Worm (Caenorhabditis elegans) whole organism, L4 larva: ENCODE data around the gene fln-1.

Experiments used
- F26F4.8 ChIP-seq: fragments of 200-800 bp; sonication (Bioruptor generic); conservative IDR thresholded peaks from 2 replicates; pipeline ENCODE4 v1.3.6; 2022; ENCODE audit warnings: missing genetic modification characterization, missing compliant biosample characterization
- F37D6.2 ChIP-seq: sonication (generic microtip); optimal IDR thresholded peaks from 2 replicates; lab custom pipeline; 2016; ENCODE audit warnings: mild to moderate bottlenecking, missing genetic modification characterization, missing compliant biosample characterization
- T20F7.1 ChIP-seq: fragments of 200-800 bp; sonication (Bioruptor generic); optimal IDR thresholded peaks from 2 replicates; lab custom pipeline; 2018; ENCODE audit warnings: mild to moderate bottlenecking, missing genetic modification characterization, missing compliant biosample characterization
- Y48G9A.11 ChIP-seq: fragments of 200-800 bp; sonication (Bioruptor generic); IDR thresholded peaks from 2 replicates; pipeline ENCODE4 v1.3.6; 2022; ENCODE audit warnings: missing genetic modification reagents, missing genetic modification characterization, missing compliant biosample characterization
- aha-1 ChIP-seq: fragments of 150-350 bp; peaks from one replicate; lab custom pipeline; 2014; ENCODE audit warnings: missing biosample characterization, missing genetic modification characterization
- ceh-44 ChIP-seq: fragments of 200-800 bp; sonication (Bioruptor generic); IDR thresholded peaks from 2 replicates; pipeline ENCODE4 v1.3.6; 2022; ENCODE audit warnings: missing genetic modification reagents, missing genetic modification characterization, missing compliant biosample characterization
- ceh-62 ChIP-seq: sonication (generic microtip); optimal IDR thresholded peaks from 2 replicates; lab custom pipeline; 2017; ENCODE audit warnings: missing biosample characterization, missing genetic modification characterization
- daf-16 ChIP-seq, 3 experiments: sonication (generic microtip); optimal IDR thresholded peaks; 2 replicates each; lab custom pipeline; 2016 to 2017; ENCODE audit warnings: missing genetic modification characterization in 3 of 3, missing genetic modification reagents in 3 of 3, mild to moderate bottlenecking in 2 of 3, missing compliant biosample characterization in 2 of 3, missing biosample characterization in 1 of 3, moderate library complexity in 1 of 3
- daf-8 ChIP-seq: fragments of 200-800 bp; sonication (Bioruptor generic); IDR thresholded peaks from 2 replicates; pipeline ENCODE4 v1.3.6; 2022; ENCODE audit warnings: missing genetic modification characterization, missing compliant biosample characterization
- dmd-6 ChIP-seq: fragments of 200-800 bp; sonication (Bioruptor generic); IDR thresholded peaks from 2 replicates; pipeline ENCODE4 v1.3.6; 2022; ENCODE audit warnings: missing genetic modification reagents, missing genetic modification characterization, missing compliant biosample characterization
- dve-1 ChIP-seq: sonication (generic microtip); optimal IDR thresholded peaks from 2 replicates; lab custom pipeline; 2017; ENCODE audit warnings: antibody characterized with exemption, mild to moderate bottlenecking, missing genetic modification characterization, missing compliant biosample characterization; ENCODE audit not compliant: insufficient read depth
- fos-1 ChIP-seq: fragments of 150-350 bp; optimal IDR thresholded peaks from 2 replicates; lab custom pipeline; 2014; ENCODE audit warnings: missing biosample characterization, missing genetic modification characterization
- gei-8 ChIP-seq: fragments of 200-800 bp; sonication (Bioruptor generic); optimal IDR thresholded peaks from 2 replicates; lab custom pipeline; 2018; ENCODE audit warnings: mild to moderate bottlenecking, missing genetic modification characterization, missing compliant biosample characterization
- hlh-11 ChIP-seq: fragments of 200-800 bp; sonication (Bioruptor generic); optimal IDR thresholded peaks from 2 replicates; lab custom pipeline; 2018; ENCODE audit warnings: mild to moderate bottlenecking, missing genetic modification characterization, missing compliant biosample characterization
- hlh-30 ChIP-seq: sonication (generic microtip); optimal IDR thresholded peaks from 2 replicates; lab custom pipeline; 2017; ENCODE audit warnings: antibody characterized with exemption, mild to moderate bottlenecking, missing genetic modification characterization, missing compliant biosample characterization; ENCODE audit not compliant: insufficient read depth
- mdl-1 ChIP-seq, 2 experiments: fragments of 150-350 bp in 1 of 2; sonication (generic microtip) in 1 of 2; optimal IDR thresholded peaks; 2 replicates each; lab custom pipeline; 2014 to 2017; ENCODE audit warnings: missing biosample characterization in 2 of 2, missing genetic modification characterization in 2 of 2
- nhr-102 ChIP-seq: sonication (generic microtip); optimal IDR thresholded peaks from 2 replicates; lab custom pipeline; 2016; ENCODE audit warnings: mild to moderate bottlenecking, missing genetic modification characterization, moderate library complexity, missing compliant biosample characterization
- nhr-28 ChIP-seq: fragments of 150-350 bp; optimal IDR thresholded peaks from 2 replicates; lab custom pipeline; 2014; ENCODE audit warnings: missing biosample characterization, missing genetic modification characterization
- nhr-48 ChIP-seq: sonication (generic microtip); optimal IDR thresholded peaks from 2 replicates; lab custom pipeline; 2016; ENCODE audit warnings: mild to moderate bottlenecking, missing genetic modification characterization, missing compliant biosample characterization
- nhr-76 ChIP-seq: fragments of 150-350 bp; optimal IDR thresholded peaks from 2 replicates; lab custom pipeline; 2014; ENCODE audit warnings: missing biosample characterization, missing genetic modification characterization
- nhr-77 ChIP-seq: fragments of 150-350 bp; optimal IDR thresholded peaks from 2 replicates; lab custom pipeline; 2014; ENCODE audit warnings: missing biosample characterization, missing genetic modification characterization
- pha-4 ChIP-seq, 2 experiments: fragments of 150-350 bp in 1 of 2; fragments of 200-800 bp in 1 of 2; sonication (Bioruptor generic) in 1 of 2; IDR thresholded peaks in 1 of 2; optimal IDR thresholded peaks in 1 of 2; 2 replicates each; pipeline versions ENCODE4 v1.3.6 to Lab custom; 2014 to 2022; ENCODE audit warnings: missing genetic modification characterization in 2 of 2, missing genetic modification reagents in 2 of 2, missing biosample characterization in 1 of 2, missing compliant biosample characterization in 1 of 2
- skn-1 ChIP-seq: fragments of 150-350 bp; optimal IDR thresholded peaks from 2 replicates; lab custom pipeline; 2014; ENCODE audit warnings: missing biosample characterization, missing genetic modification characterization
- snpc-1.2 ChIP-seq: fragments of 200-800 bp; sonication (Bioruptor generic); IDR thresholded peaks from 2 replicates; pipeline ENCODE4 v1.3.6; 2022; ENCODE audit warnings: missing genetic modification reagents, missing genetic modification characterization, missing compliant biosample characterization
- snpc-4 ChIP-seq: fragments of 150-350 bp; optimal IDR thresholded peaks from 2 replicates; lab custom pipeline; 2014; ENCODE audit warnings: missing biosample characterization, missing genetic modification characterization
- spr-1 ChIP-seq: sonication (generic microtip); optimal IDR thresholded peaks from 2 replicates; lab custom pipeline; 2016; ENCODE audit warnings: mild to moderate bottlenecking, missing genetic modification characterization, missing compliant biosample characterization
- spr-3 ChIP-seq: fragments of 200-800 bp; sonication (Bioruptor generic); optimal IDR thresholded peaks from 2 replicates; lab custom pipeline; 2018; ENCODE audit warnings: mild to moderate bottlenecking, missing genetic modification characterization, missing compliant biosample characterization
- unc-130 ChIP-seq: sonication (generic microtip); optimal IDR thresholded peaks from 2 replicates; lab custom pipeline; 2016; ENCODE audit warnings: missing genetic modification reagents, missing genetic modification characterization, missing compliant biosample characterization
- unc-62 ChIP-seq, 3 experiments: fragments of 150-350 bp in 1 of 3; sonication (generic microtip); optimal IDR thresholded peaks in 2 of 3; peaks in 1 of 3; 1 replicate in 1 of 3; 2 replicates in 2 of 3; lab custom pipeline; 2014 to 2017; ENCODE audit warnings: missing biosample characterization in 3 of 3, missing genetic modification characterization in 3 of 3, missing genetic modification reagents in 3 of 3, missing genotype in 1 of 3
- zip-11 ChIP-seq: fragments of 200-800 bp; sonication (Bioruptor generic); IDR thresholded peaks from 2 replicates; pipeline ENCODE4 v1.3.6; 2022; ENCODE audit warnings: missing genetic modification characterization, missing compliant biosample characterization
- ztf-11 ChIP-seq: fragments of 150-350 bp; optimal IDR thresholded peaks from 2 replicates; lab custom pipeline; 2014; ENCODE audit warnings: missing biosample characterization, missing genetic modification characterization

The fln-1 gene

DNA sequence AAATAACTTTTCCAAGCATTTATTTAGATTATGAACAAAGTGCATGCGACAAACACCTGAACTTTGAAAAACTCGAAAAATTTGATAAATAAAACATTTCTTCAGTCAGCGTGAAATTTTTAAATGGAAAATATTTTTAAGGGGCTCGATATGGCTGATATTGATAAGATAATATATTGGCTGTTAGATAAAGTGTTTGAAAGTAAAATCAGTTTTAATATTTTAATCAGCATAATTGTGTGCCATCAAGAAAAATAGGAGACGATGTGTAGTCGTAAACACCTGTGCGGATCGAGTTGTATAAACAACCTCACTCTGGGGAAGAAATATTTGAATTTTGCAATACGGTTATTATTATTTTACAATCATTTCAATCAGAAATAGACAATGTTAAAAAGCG lies 56.2 kb downstream of the fln-1 start:
- TF ChIP-seq pha-4 (GFP tag; IDR thresholded peaks at IDR 0.05; lab: Robert Waterston, UW) (no peak), pha-4 (tag; optimal IDR thresholded peaks at IDR 0.05; lab: Kevin White, UChicago) (no peak), dve-1 (tag; lab: Kevin White, UChicago) (peak; percentile 0), daf-8 (GFP tag; lab: Robert Waterston, UW) (no peak), daf-16 (GFP tag; optimal IDR thresholded peaks at IDR 0.05; lab: Kevin White, UChicago) (no peak), daf-16 (tag; optimal IDR thresholded peaks at IDR 0.05; lab: Kevin White, UChicago) (peak; percentile 90), nhr-76 (tag; lab: Kevin White, UChicago) (no peak), zip-11 (GFP tag; lab: Robert Waterston, UW) (no peak)

- TF ChIP-seq spr-3 (no peak), snpc-1.2 (GFP tag; lab: Robert Waterston, UW) (no peak), nhr-77 (no peak), unc-62 (GFP tag; optimal IDR thresholded peaks at IDR 0.05 in 1 of 2; lab: Kevin White, UChicago) (peak in 1 of 2 experiments; percentile 15), unc-62 (tag; optimal IDR thresholded peaks at IDR 0.05; lab: Kevin White, UChicago) (no peak), ceh-44 (GFP tag; lab: Robert Waterston, UW) (no peak)
These were observed 61.3 kb downstream of the fln-1 start for ce11 chrIV:314475-314874.

DNA sequence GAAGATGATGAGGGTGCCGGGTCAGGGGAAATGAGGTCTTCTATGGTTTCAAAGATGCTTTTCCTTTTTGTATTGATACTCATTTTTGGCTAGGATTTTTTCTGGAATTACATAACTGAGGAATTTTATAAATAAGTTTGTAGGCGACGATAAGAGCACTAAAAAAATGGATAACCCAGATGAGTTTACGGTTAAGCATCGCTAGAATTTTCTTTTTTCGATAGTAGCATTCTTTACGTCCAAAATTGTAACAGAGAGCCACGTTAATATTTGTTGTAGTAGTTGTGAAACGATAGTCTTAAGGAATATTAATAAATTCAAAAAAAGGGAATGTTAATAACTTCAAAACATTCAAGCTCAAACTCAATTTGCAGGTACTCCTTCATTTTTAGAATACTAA lies 62.2 kb downstream of the fln-1 start, which contains the start of gene snai-1:
Gene snai-1 (minus strand): TSS at position 101 of the 400 bp plus-strand sequence.
- no peak for TF ChIP-seq nhr-102 (tag; lab: Kevin White, UChicago)
- TF ChIP-seq pha-4 (GFP tag; IDR thresholded peaks at IDR 0.05; lab: Robert Waterston, UW): no peak
- TF ChIP-seq pha-4 (tag; optimal IDR thresholded peaks at IDR 0.05; lab: Kevin White, UChicago): no peak
- TF ChIP-seq unc-130: no peak
- no peak for TF ChIP-seq snpc-4 (tag; lab: Kevin White, UChicago)
- no peak for TF ChIP-seq ceh-62 (tag; lab: Kevin White, UChicago)

- TF ChIP-seq T20F7.1 (peak; percentile 41), gei-8 (GFP tag; lab: Kevin White, UChicago) (no peak), hlh-11 (tag; lab: Kevin White, UChicago) (peak; percentile 57), skn-1 (no peak), daf-8 (GFP tag; lab: Robert Waterston, UW) (no peak), dve-1 (tag; lab: Kevin White, UChicago) (peak; percentile 8), F26F4.8 (GFP tag; lab: Robert Waterston, UW) (no peak), F37D6.2 (no peak), Y48G9A.11 (GFP tag; lab: Robert Waterston, UW) (no peak), fos-1 (no peak), snpc-4 (tag; lab: Kevin White, UChicago) (no peak), hlh-30 (tag; lab: Kevin White, UChicago) (peak; percentile 80), dmd-6 (GFP tag; lab: Robert Waterston, UW) (peak; percentile 56), ztf-11 (tag; lab: Kevin White, UChicago) (no peak), nhr-28 (tag; lab: Kevin White, UChicago) (peak; percentile 18), unc-62 (GFP tag; optimal IDR thresholded peaks at IDR 0.05 in 1 of 2; lab: Kevin White, UChicago) (peak in 1 of 2 experiments; percentile 17), unc-62 (tag; optimal IDR thresholded peaks at IDR 0.05; lab: Kevin White, UChicago) (no peak), spr-1 (tag; lab: Kevin White, UChicago) (no peak), aha-1 (tag; lab: Kevin White, UChicago) (peak; percentile 19), mdl-1 (tag; optimal IDR thresholded peaks at IDR 0.05; lab: Kevin White, UChicago) (peak in 1 of 2 experiments; percentile 62), nhr-48 (peak; percentile 68)
These were observed 66.3 kb downstream of the fln-1 start for ce11 chrIV:309526-309925.
